Worm (Caenorhabditis elegans): ENCODE results near the gene F09C8.2.

F09C8.2 gene

DNA sequence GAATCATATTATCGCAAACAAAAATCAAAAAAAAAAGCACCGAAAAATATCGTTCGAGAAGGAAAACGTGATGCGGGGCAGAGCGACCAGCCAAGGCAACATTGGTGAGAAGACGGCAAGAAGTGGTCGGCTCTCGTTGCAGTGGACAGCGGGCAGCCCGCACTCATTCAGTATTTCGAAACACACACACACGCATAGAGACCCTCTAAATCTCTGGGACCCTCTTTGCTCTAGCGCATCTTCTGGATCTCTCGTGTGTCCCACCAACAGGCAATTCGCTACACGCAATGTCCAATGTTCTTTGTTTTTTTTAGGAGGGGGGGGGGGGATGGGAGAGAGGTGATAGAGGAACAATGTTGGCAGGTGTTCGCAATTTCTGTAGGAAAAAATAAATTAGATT is 13.0 kb downstream of the F09C8.2 start:
- TF ChIP-seq swsn-7 (tag; optimal IDR thresholded peaks at IDR 0.05) (peak; percentile 3), mep-1 (tag; optimal IDR thresholded peaks at IDR 0.05) (no peak), pag-3 (tag; optimal IDR thresholded peaks at IDR 0.05; ENCODE audit: borderline replicate concordance, insufficient read depth) (no peak), elt-2 (tag; optimal IDR thresholded peaks at IDR 0.05) (no peak), snpc-4 (tag; optimal IDR thresholded peaks at IDR 0.05) (no peak), unc-30 (tag; optimal IDR thresholded peaks at IDR 0.05) (no peak), egl-27 (tag; optimal IDR thresholded peaks at IDR 0.05) (no peak), nhr-85 (tag) (no peak), ztf-11 (tag; optimal IDR thresholded peaks at IDR 0.05) (no peak), hlh-4 (tag; optimal IDR thresholded peaks at IDR 0.05) (no peak), snu-23 (GFP tag; optimal IDR thresholded peaks at IDR 0.05) (no peak), nhr-20 (tag; optimal IDR thresholded peaks at IDR 0.05) (no peak), lin-14 (GFP tag; optimal IDR thresholded peaks at IDR 0.05) (peak; percentile 65), nhr-71 (tag; optimal IDR thresholded peaks at IDR 0.05) (peak; percentile 28), fkh-8 (tag; optimal IDR thresholded peaks at IDR 0.05) (no peak), nhr-12 (tag; optimal IDR thresholded peaks at IDR 0.05) (no peak), mef-2 (tag; optimal IDR thresholded peaks at IDR 0.05) (no peak), unc-86 (tag; optimal IDR thresholded peaks at IDR 0.05) (peak; percentile 24), pqm-1 (tag; optimal IDR thresholded peaks at IDR 0.05) (no peak), elt-3 (tag; optimal IDR thresholded peaks at IDR 0.05) (no peak), unc-62 (GFP tag; optimal IDR thresholded peaks at IDR 0.05) (no peak), grh-1 (GFP tag; IDR thresholded peaks at IDR 0.05) (no peak), mab-9 (GFP tag; IDR thresholded peaks at IDR 0.05) (no peak), nhr-47 (tag; optimal IDR thresholded peaks at IDR 0.05) (peak; percentile 5), egl-13 (tag; optimal IDR thresholded peaks at IDR 0.05) (no peak), lir-3 (tag; optimal IDR thresholded peaks at IDR 0.05; ENCODE audit: poor library complexity) (no peak), ama-1 (optimal IDR thresholded peaks at IDR 0.05) (no peak), dpl-1 (GFP tag; optimal IDR thresholded peaks at IDR 0.05) (no peak), lin-13 (GFP tag; optimal IDR thresholded peaks at IDR 0.05) (no peak), sup-37 (GFP tag; optimal IDR thresholded peaks at IDR 0.05) (no peak), lin-35 (GFP tag; optimal IDR thresholded peaks at IDR 0.05) (no peak), hpl-2 (GFP tag; optimal IDR thresholded peaks at IDR 0.05) (no peak), nhr-28 (tag; optimal IDR thresholded peaks at IDR 0.05) (no peak), jun-1 (tag; optimal IDR thresholded peaks at IDR 0.05) (no peak), tbx-2 (tag; optimal IDR thresholded peaks at IDR 0.05) (no peak), aly-2 (tag; optimal IDR thresholded peaks at IDR 0.05) (no peak), fos-1 (tag; optimal IDR thresholded peaks at IDR 0.05) (no peak), ces-1 (GFP tag; optimal IDR thresholded peaks at IDR 0.05) (no peak), dsc-1 (tag; optimal IDR thresholded peaks at IDR 0.05) (peak; percentile 29), fkh-10 (GFP tag; optimal IDR thresholded peaks at IDR 0.05) (no peak), unc-98 (GFP tag; IDR thresholded peaks at IDR 0.05) (no peak), rnt-1 (tag; optimal IDR thresholded peaks at IDR 0.05) (peak; percentile 41), skn-1 (tag; optimal IDR thresholded peaks at IDR 0.05) (peak; percentile 21), ztf-4 (tag; optimal IDR thresholded peaks at IDR 0.05) (no peak), aha-1 (tag; optimal IDR thresholded peaks at IDR 0.05) (no peak), nhr-237 (tag; optimal IDR thresholded peaks at IDR 0.05) (no peak), Y116A8C.19 (tag; optimal IDR thresholded peaks at IDR 0.05; ENCODE audit: borderline replicate concordance) (no peak), nhr-84 (tag; optimal IDR thresholded peaks at IDR 0.05) (no peak), mdl-1 (tag; optimal IDR thresholded peaks at IDR 0.05) (no peak), xbp-1 (tag; optimal IDR thresholded peaks at IDR 0.05) (no peak), C04F5.9 (tag; optimal IDR thresholded peaks at IDR 0.05) (no peak), blmp-1 (tag; optimal IDR thresholded peaks at IDR 0.05) (no peak), F16B12.6 (tag; optimal IDR thresholded peaks at IDR 0.05) (no peak), ceh-8 (GFP tag; optimal IDR thresholded peaks at IDR 0.05) (no peak)

Measured in whole organism, L1 larva.